Worm (Caenorhabditis elegans) whole organism, L4 larva: ENCODE results near the gene T24F1.4.

Experiments used
- D1046.2 ChIP-seq: fragments of 200-800 bp; sonication (Bioruptor generic); IDR thresholded peaks from 2 replicates; pipeline ENCODE4 v1.3.6; 2022; ENCODE audit warnings: missing genetic modification characterization, missing compliant biosample characterization
- F26F4.8 ChIP-seq: fragments of 200-800 bp; sonication (Bioruptor generic); conservative IDR thresholded peaks from 2 replicates; pipeline ENCODE4 v1.3.6; 2022; ENCODE audit warnings: missing genetic modification characterization, missing compliant biosample characterization
- F37D6.2 ChIP-seq: sonication (generic microtip); optimal IDR thresholded peaks from 2 replicates; lab custom pipeline; 2016; ENCODE audit warnings: mild to moderate bottlenecking, missing genetic modification characterization, missing compliant biosample characterization
- F44E2.7 ChIP-seq: fragments of 200-800 bp; sonication (Bioruptor generic); IDR thresholded peaks from 2 replicates; pipeline ENCODE4 v2.1.2; 2022; ENCODE audit warnings: missing genetic modification characterization, missing compliant biosample characterization
- F49E8.2 ChIP-seq: sonication (generic microtip); optimal IDR thresholded peaks from 2 replicates; lab custom pipeline; 2016; ENCODE audit warnings: missing compliant biosample characterization, mild to moderate bottlenecking, missing genetic modification characterization, borderline replicate concordance
- T20F7.1 ChIP-seq: fragments of 200-800 bp; sonication (Bioruptor generic); optimal IDR thresholded peaks from 2 replicates; lab custom pipeline; 2018; ENCODE audit warnings: mild to moderate bottlenecking, missing genetic modification characterization, missing compliant biosample characterization
- T26A8.4 ChIP-seq: fragments of 200-800 bp; sonication (Bioruptor generic); IDR thresholded peaks from 2 replicates; pipeline ENCODE4 v1.3.6; 2022; ENCODE audit warnings: missing genetic modification characterization, missing compliant biosample characterization
- Y105C5A.15 ChIP-seq: fragments of 200-800 bp; sonication (Bioruptor generic); IDR thresholded peaks from 2 replicates; pipeline ENCODE4 v1.3.6; 2022; ENCODE audit warnings: missing genetic modification characterization, missing compliant biosample characterization
- Y48G9A.11 ChIP-seq: fragments of 200-800 bp; sonication (Bioruptor generic); IDR thresholded peaks from 2 replicates; pipeline ENCODE4 v1.3.6; 2022; ENCODE audit warnings: missing genetic modification reagents, missing genetic modification characterization, missing compliant biosample characterization
- ZK546.5 ChIP-seq, 2 experiments: sonication (generic microtip); optimal IDR thresholded peaks; 2 replicates each; lab custom pipeline; 2017; ENCODE audit warnings: missing biosample characterization in 2 of 2, missing genetic modification characterization in 2 of 2
- ama-1 ChIP-seq: fragments of 150-350 bp; optimal IDR thresholded peaks from 2 replicates; lab custom pipeline; 2014; ENCODE audit warnings: inconsistent platforms, mixed read lengths
- ceh-28 ChIP-seq: fragments of 150-350 bp; optimal IDR thresholded peaks from 2 replicates; lab custom pipeline; 2014; ENCODE audit warnings: missing biosample characterization, missing genetic modification reagents, missing genetic modification characterization
- ceh-32 ChIP-seq: sonication (generic microtip); optimal IDR thresholded peaks from 2 replicates; lab custom pipeline; 2016; ENCODE audit warnings: mild to moderate bottlenecking, missing genetic modification characterization, missing compliant biosample characterization; ENCODE audit not compliant: poor library complexity
- ceh-62 ChIP-seq: sonication (generic microtip); optimal IDR thresholded peaks from 2 replicates; lab custom pipeline; 2017; ENCODE audit warnings: missing biosample characterization, missing genetic modification characterization
- cey-2 ChIP-seq: sonication (generic microtip); optimal IDR thresholded peaks from 3 replicates; lab custom pipeline; 2017; ENCODE audit warnings: missing genetic modification characterization, mild to moderate bottlenecking, missing compliant biosample characterization, antibody characterized with exemption, borderline replicate concordance; ENCODE audit not compliant: insufficient read depth
- ctbp-1 ChIP-seq: fragments of 200-800 bp; sonication (Bioruptor generic); IDR thresholded peaks from 2 replicates; pipeline ENCODE4 v1.3.6; 2022; ENCODE audit warnings: missing genetic modification reagents, missing genetic modification characterization, missing compliant biosample characterization
- daf-12 ChIP-seq: fragments of 150-350 bp; optimal IDR thresholded peaks from 2 replicates; lab custom pipeline; 2014; ENCODE audit warnings: missing biosample characterization, missing genetic modification reagents, missing genetic modification characterization
- daf-16 ChIP-seq, 3 experiments: sonication (generic microtip); optimal IDR thresholded peaks; 2 replicates each; lab custom pipeline; 2016 to 2017; ENCODE audit warnings: missing genetic modification characterization in 3 of 3, missing genetic modification reagents in 3 of 3, mild to moderate bottlenecking in 2 of 3, missing compliant biosample characterization in 2 of 3, missing biosample characterization in 1 of 3, moderate library complexity in 1 of 3
- daf-8 ChIP-seq: fragments of 200-800 bp; sonication (Bioruptor generic); IDR thresholded peaks from 2 replicates; pipeline ENCODE4 v1.3.6; 2022; ENCODE audit warnings: missing genetic modification characterization, missing compliant biosample characterization
- dmd-8 ChIP-seq: fragments of 200-800 bp; sonication (Bioruptor generic); IDR thresholded peaks from 2 replicates; pipeline ENCODE4 v1.3.6; 2022; ENCODE audit warnings: missing genetic modification characterization, missing compliant biosample characterization
- dpl-1 ChIP-seq: fragments of 150-350 bp; optimal IDR thresholded peaks from 2 replicates; lab custom pipeline; 2014; ENCODE audit warnings: missing biosample characterization, missing genetic modification reagents, missing genetic modification characterization
- dve-1 ChIP-seq: sonication (generic microtip); optimal IDR thresholded peaks from 2 replicates; lab custom pipeline; 2017; ENCODE audit warnings: antibody characterized with exemption, mild to moderate bottlenecking, missing genetic modification characterization, missing compliant biosample characterization; ENCODE audit not compliant: insufficient read depth
- egl-43 ChIP-seq: fragments of 200-800 bp; sonication (Bioruptor generic); IDR thresholded peaks from 2 replicates; pipeline ENCODE4 v1.3.6; 2022; ENCODE audit warnings: missing genetic modification reagents, missing genetic modification characterization, missing compliant biosample characterization
- gei-8 ChIP-seq: fragments of 200-800 bp; sonication (Bioruptor generic); optimal IDR thresholded peaks from 2 replicates; lab custom pipeline; 2018; ENCODE audit warnings: mild to moderate bottlenecking, missing genetic modification characterization, missing compliant biosample characterization
- hlh-30 ChIP-seq: sonication (generic microtip); optimal IDR thresholded peaks from 2 replicates; lab custom pipeline; 2017; ENCODE audit warnings: antibody characterized with exemption, mild to moderate bottlenecking, missing genetic modification characterization, missing compliant biosample characterization; ENCODE audit not compliant: insufficient read depth
- lin-13 ChIP-seq: fragments of 150-350 bp; optimal IDR thresholded peaks from 2 replicates; lab custom pipeline; 2014; ENCODE audit warnings: missing biosample characterization, missing genetic modification reagents, missing genetic modification characterization
- lin-38 ChIP-seq: fragments of 200-800 bp; sonication (Bioruptor generic); IDR thresholded peaks from 2 replicates; pipeline ENCODE4 v1.3.6; 2022; ENCODE audit warnings: missing genetic modification reagents, missing genetic modification characterization, missing compliant biosample characterization
- lin-39 ChIP-seq: fragments of 150-350 bp; optimal IDR thresholded peaks from 2 replicates; lab custom pipeline; 2014; ENCODE audit warnings: missing biosample characterization, missing genetic modification reagents, missing genetic modification characterization
- madf-5 ChIP-seq, 2 experiments: fragments of 200-800 bp; sonication (Bioruptor generic); IDR thresholded peaks; 2 replicates each; pipeline ENCODE4 v1.3.6; 2022; ENCODE audit warnings: missing compliant biosample characterization in 2 of 2, missing genetic modification characterization in 2 of 2
- mdl-1 ChIP-seq, 2 experiments: fragments of 150-350 bp in 1 of 2; sonication (generic microtip) in 1 of 2; optimal IDR thresholded peaks; 2 replicates each; lab custom pipeline; 2014 to 2017; ENCODE audit warnings: missing biosample characterization in 2 of 2, missing genetic modification characterization in 2 of 2
- mep-1 ChIP-seq: fragments of 150-350 bp; sonication (generic microtip); optimal IDR thresholded peaks from 3 replicates; lab custom pipeline; 2014; ENCODE audit warnings: missing biosample characterization, missing genetic modification characterization
- mes-2 ChIP-seq: sonication (generic microtip); optimal IDR thresholded peaks from 2 replicates; lab custom pipeline; 2016; ENCODE audit warnings: missing genotype, mild to moderate bottlenecking, missing genetic modification characterization, missing compliant biosample characterization; ENCODE audit not compliant: poor library complexity, severe bottlenecking
- mxl-2 ChIP-seq: fragments of 200-800 bp; sonication (Bioruptor generic); conservative IDR thresholded peaks from 2 replicates; pipeline ENCODE4 v1.3.6; 2022; ENCODE audit warnings: missing genetic modification reagents, missing genetic modification characterization, missing compliant biosample characterization
- nhr-10 ChIP-seq: fragments of 150-350 bp; optimal IDR thresholded peaks from 2 replicates; lab custom pipeline; 2014; ENCODE audit warnings: missing biosample characterization, missing genetic modification characterization
- nhr-28 ChIP-seq: fragments of 150-350 bp; optimal IDR thresholded peaks from 2 replicates; lab custom pipeline; 2014; ENCODE audit warnings: missing biosample characterization, missing genetic modification characterization
- nhr-41 ChIP-seq: fragments of 200-800 bp; sonication (Bioruptor generic); IDR thresholded peaks from 2 replicates; pipeline ENCODE4 v1.3.6; 2022; ENCODE audit warnings: missing genetic modification reagents, missing genetic modification characterization, missing compliant biosample characterization
- nhr-48 ChIP-seq: sonication (generic microtip); optimal IDR thresholded peaks from 2 replicates; lab custom pipeline; 2016; ENCODE audit warnings: mild to moderate bottlenecking, missing genetic modification characterization, missing compliant biosample characterization
- nhr-6 ChIP-seq: fragments of 150-350 bp; optimal IDR thresholded peaks from 2 replicates; lab custom pipeline; 2014; ENCODE audit warnings: missing biosample characterization, missing genetic modification characterization
- nhr-76 ChIP-seq: fragments of 150-350 bp; optimal IDR thresholded peaks from 2 replicates; lab custom pipeline; 2014; ENCODE audit warnings: missing biosample characterization, missing genetic modification characterization
- nhr-77 ChIP-seq: fragments of 150-350 bp; optimal IDR thresholded peaks from 2 replicates; lab custom pipeline; 2014; ENCODE audit warnings: missing biosample characterization, missing genetic modification characterization
- rbr-2 ChIP-seq: sonication (generic microtip); optimal IDR thresholded peaks from 2 replicates; lab custom pipeline; 2016; ENCODE audit warnings: missing genotype, missing genetic modification characterization, missing compliant biosample characterization
- sdz-12 ChIP-seq: fragments of 200-800 bp; sonication (Bioruptor generic); optimal IDR thresholded peaks from 2 replicates; lab custom pipeline; 2018; ENCODE audit warnings: mild to moderate bottlenecking, missing genetic modification characterization, missing compliant biosample characterization
- set-16 ChIP-seq: fragments of 200-800 bp; sonication (Bioruptor generic); IDR thresholded peaks from 2 replicates; pipeline ENCODE4 v1.3.6; 2022; ENCODE audit warnings: missing genetic modification reagents, missing genetic modification characterization, missing compliant biosample characterization
- spr-1 ChIP-seq: sonication (generic microtip); optimal IDR thresholded peaks from 2 replicates; lab custom pipeline; 2016; ENCODE audit warnings: mild to moderate bottlenecking, missing genetic modification characterization, missing compliant biosample characterization
- tag-97 ChIP-seq: fragments of 200-800 bp; sonication (Bioruptor generic); IDR thresholded peaks from 2 replicates; pipeline ENCODE4 v1.3.6; 2022; ENCODE audit warnings: missing genetic modification characterization, missing compliant biosample characterization
- unc-130 ChIP-seq: sonication (generic microtip); optimal IDR thresholded peaks from 2 replicates; lab custom pipeline; 2016; ENCODE audit warnings: missing genetic modification reagents, missing genetic modification characterization, missing compliant biosample characterization
- vab-7 ChIP-seq: fragments of 200-800 bp; sonication (Bioruptor generic); IDR thresholded peaks from 2 replicates; pipeline ENCODE4 v1.3.6; 2022; ENCODE audit warnings: missing genetic modification reagents, missing genetic modification characterization, missing compliant biosample characterization
- zfp-2 ChIP-seq: sonication (generic microtip); optimal IDR thresholded peaks from 2 replicates; lab custom pipeline; 2016; ENCODE audit warnings: mild to moderate bottlenecking, missing genetic modification characterization, missing compliant biosample characterization
- zfp-3 ChIP-seq: fragments of 200-800 bp; sonication (Bioruptor generic); conservative IDR thresholded peaks from 2 replicates; pipeline ENCODE4 v1.3.6; 2022; ENCODE audit warnings: missing genetic modification reagents, missing genetic modification characterization, missing compliant biosample characterization
- zip-11 ChIP-seq: fragments of 200-800 bp; sonication (Bioruptor generic); IDR thresholded peaks from 2 replicates; pipeline ENCODE4 v1.3.6; 2022; ENCODE audit warnings: missing genetic modification characterization, missing compliant biosample characterization
- ztf-11 ChIP-seq: fragments of 150-350 bp; optimal IDR thresholded peaks from 2 replicates; lab custom pipeline; 2014; ENCODE audit warnings: missing biosample characterization, missing genetic modification characterization

T24F1.4 gene

DNA sequence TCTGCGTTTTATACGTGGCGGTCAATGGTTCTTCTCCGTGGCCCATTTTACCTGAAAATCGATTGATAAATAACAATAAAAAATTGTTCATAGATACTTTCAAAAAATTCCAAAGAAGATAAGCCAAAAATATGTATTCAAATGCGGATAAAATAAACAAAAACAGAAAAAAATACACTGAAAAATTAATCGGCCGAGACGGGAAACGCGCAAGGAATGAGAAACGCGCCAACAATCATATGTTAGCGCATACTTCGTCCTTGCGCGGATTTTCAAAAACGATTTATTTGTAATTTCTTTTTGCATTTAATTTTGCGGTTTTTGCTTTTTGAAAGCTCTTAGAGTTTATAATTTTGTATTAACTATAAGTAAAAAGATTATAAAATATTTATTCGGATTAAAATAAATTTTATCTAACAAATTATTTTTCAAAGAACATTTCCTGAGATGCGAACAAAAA is 31.5 kb upstream of the T24F1.4 start, which contains the start of gene nduf-11 (continued):
- peak; percentile 86 for TF ChIP-seq mes-2 (tag; lab: Kevin White, UChicago)
- TF ChIP-seq lin-39 (tag; lab: Kevin White, UChicago): no peak
- TF ChIP-seq mxl-2: no peak
- TF ChIP-seq ama-1: peak; percentile 18
- peak in 1 of 2 experiments; percentile 19 for TF ChIP-seq mdl-1 (tag; optimal IDR thresholded peaks at IDR 0.05; lab: Kevin White, UChicago)
- peak; percentile 75 for TF ChIP-seq nhr-6
- peak; percentile 51 for TF ChIP-seq nhr-28 (tag; lab: Kevin White, UChicago)
- no peak for TF ChIP-seq nhr-76 (tag; lab: Kevin White, UChicago)
- TF ChIP-seq dve-1 (tag; lab: Kevin White, UChicago): peak; percentile 84
- no peak for TF ChIP-seq ztf-11 (tag; lab: Kevin White, UChicago)
- peak; percentile 80 for TF ChIP-seq T26A8.4 (GFP tag; lab: Robert Waterston, UW)
- TF ChIP-seq ceh-32: no peak
- TF ChIP-seq nhr-10: no peak
- TF ChIP-seq F26F4.8 (GFP tag; lab: Robert Waterston, UW): no peak
- TF ChIP-seq daf-16 (GFP tag; optimal IDR thresholded peaks at IDR 0.05; lab: Kevin White, UChicago): peak in 1 of 2 experiments; percentile 57
- peak; percentile 63 for TF ChIP-seq daf-16 (tag; optimal IDR thresholded peaks at IDR 0.05; lab: Kevin White, UChicago)
- TF ChIP-seq tag-97: no peak
- no peak for TF ChIP-seq set-16 (GFP tag; lab: Robert Waterston, UW)
- no peak for TF ChIP-seq cey-2 (tag; lab: Kevin White, UChicago)
- peak; percentile 56 for TF ChIP-seq spr-1 (tag; lab: Kevin White, UChicago)
- peak; percentile 41 for TF ChIP-seq F49E8.2
- no peak for TF ChIP-seq Y48G9A.11
- no peak for TF ChIP-seq ceh-62 (tag; lab: Kevin White, UChicago)
- peak; percentile 97 for TF ChIP-seq dpl-1 (GFP tag; lab: Kevin White, UChicago)
- peak; percentile 51 for TF ChIP-seq nhr-48 (tag; lab: Kevin White, UChicago)
- no peak for TF ChIP-seq dmd-8
- peak; percentile 89 for TF ChIP-seq mep-1 (tag; lab: Kevin White, UChicago)
- peak; percentile 62; the same call in 1 of the 2 replicates for TF ChIP-seq ctbp-1 (GFP tag; lab: Robert Waterston, UW)
- no peak for TF ChIP-seq F44E2.7 (GFP tag; lab: Robert Waterston, UW)
- peak; percentile 53 for TF ChIP-seq lin-13 (GFP tag; lab: Kevin White, UChicago)
- TF ChIP-seq T20F7.1 (GFP tag; lab: Kevin White, UChicago): no peak
- no peak for TF ChIP-seq zfp-2 (tag; lab: Kevin White, UChicago)
- no peak for TF ChIP-seq Y105C5A.15
- peak; percentile 28 for TF ChIP-seq unc-130 (GFP tag; lab: Kevin White, UChicago)
- TF ChIP-seq lin-38 (GFP tag; lab: Robert Waterston, UW): peak; percentile 90
- TF ChIP-seq zfp-3: peak; percentile 58; the same call in 1 of the 2 replicates
- no peak for TF ChIP-seq vab-7 (GFP tag; lab: Robert Waterston, UW)
- 0 out of 2 replicates have a peak, but pooled peaks have one; percentile 3 for TF ChIP-seq egl-43 (GFP tag; lab: Robert Waterston, UW)
- peak; percentile 68 for TF ChIP-seq F37D6.2
- TF ChIP-seq daf-8: no peak
- no peak for TF ChIP-seq ceh-28 (tag; lab: Kevin White, UChicago)
- TF ChIP-seq rbr-2 (tag; lab: Kevin White, UChicago): peak; percentile 77
- no peak for TF ChIP-seq D1046.2 (GFP tag; lab: Robert Waterston, UW)
- no peak for TF ChIP-seq madf-5 (GFP tag; IDR thresholded peaks at IDR 0.05; lab: Robert Waterston, UW)
- peak; percentile 76 for TF ChIP-seq nhr-77 (tag; lab: Kevin White, UChicago)
- TF ChIP-seq ZK546.5 (tag; optimal IDR thresholded peaks at IDR 0.05; lab: Kevin White, UChicago): no peak
- no peak for TF ChIP-seq daf-12 (tag; lab: Kevin White, UChicago)
- TF ChIP-seq nhr-41: no peak
- TF ChIP-seq zip-11: no peak
- TF ChIP-seq hlh-30 (tag; lab: Kevin White, UChicago): peak; percentile 85
- TF ChIP-seq sdz-12 (GFP tag; lab: Kevin White, UChicago): no peak
- no peak for TF ChIP-seq gei-8 (GFP tag; lab: Kevin White, UChicago)
